Worm (Caenorhabditis elegans) whole organism, L4 larva: Measurements from ENCODE around the gene imb-2.

Experiments used
- F44E2.7 ChIP-seq: fragments of 200-800 bp; sonication (Bioruptor generic); IDR thresholded peaks from 2 replicates; pipeline ENCODE4 v2.1.2; 2022; ENCODE audit warnings: missing genetic modification characterization, missing compliant biosample characterization
- T20F7.1 ChIP-seq: fragments of 200-800 bp; sonication (Bioruptor generic); optimal IDR thresholded peaks from 2 replicates; lab custom pipeline; 2018; ENCODE audit warnings: mild to moderate bottlenecking, missing genetic modification characterization, missing compliant biosample characterization
- Y105C5A.15 ChIP-seq: fragments of 200-800 bp; sonication (Bioruptor generic); IDR thresholded peaks from 2 replicates; pipeline ENCODE4 v1.3.6; 2022; ENCODE audit warnings: missing genetic modification characterization, missing compliant biosample characterization
- Y48G9A.11 ChIP-seq: fragments of 200-800 bp; sonication (Bioruptor generic); IDR thresholded peaks from 2 replicates; pipeline ENCODE4 v1.3.6; 2022; ENCODE audit warnings: missing genetic modification reagents, missing genetic modification characterization, missing compliant biosample characterization
- Y75B8A.6 ChIP-seq: fragments of 200-800 bp; sonication (Bioruptor generic); IDR thresholded peaks from 2 replicates; pipeline ENCODE4 v1.3.6; 2022; ENCODE audit warnings: missing genetic modification reagents, missing genetic modification characterization, missing compliant biosample characterization
- ZK337.2 ChIP-seq: fragments of 200-800 bp; sonication (Bioruptor generic); IDR thresholded peaks from 2 replicates; pipeline ENCODE4 v1.3.6; 2022; ENCODE audit warnings: missing genetic modification reagents, missing genetic modification characterization, missing compliant biosample characterization
- ZK546.5 ChIP-seq, 2 experiments: sonication (generic microtip); optimal IDR thresholded peaks; 2 replicates each; lab custom pipeline; 2017; ENCODE audit warnings: missing biosample characterization in 2 of 2, missing genetic modification characterization in 2 of 2
- aha-1 ChIP-seq: fragments of 150-350 bp; peaks from one replicate; lab custom pipeline; 2014; ENCODE audit warnings: missing biosample characterization, missing genetic modification characterization
- attf-4 ChIP-seq: sonication (generic microtip); optimal IDR thresholded peaks from 3 replicates; lab custom pipeline; 2017; ENCODE audit warnings: missing biosample characterization, missing genetic modification characterization
- ceh-32 ChIP-seq: sonication (generic microtip); optimal IDR thresholded peaks from 2 replicates; lab custom pipeline; 2016; ENCODE audit warnings: mild to moderate bottlenecking, missing genetic modification characterization, missing compliant biosample characterization; ENCODE audit not compliant: poor library complexity
- ctbp-1 ChIP-seq: fragments of 200-800 bp; sonication (Bioruptor generic); IDR thresholded peaks from 2 replicates; pipeline ENCODE4 v1.3.6; 2022; ENCODE audit warnings: missing genetic modification reagents, missing genetic modification characterization, missing compliant biosample characterization
- daf-12 ChIP-seq: fragments of 150-350 bp; optimal IDR thresholded peaks from 2 replicates; lab custom pipeline; 2014; ENCODE audit warnings: missing biosample characterization, missing genetic modification reagents, missing genetic modification characterization
- daf-16 ChIP-seq, 3 experiments: sonication (generic microtip); optimal IDR thresholded peaks; 2 replicates each; lab custom pipeline; 2016 to 2017; ENCODE audit warnings: missing genetic modification characterization in 3 of 3, missing genetic modification reagents in 3 of 3, mild to moderate bottlenecking in 2 of 3, missing compliant biosample characterization in 2 of 3, missing biosample characterization in 1 of 3, moderate library complexity in 1 of 3
- dmd-8 ChIP-seq: fragments of 200-800 bp; sonication (Bioruptor generic); IDR thresholded peaks from 2 replicates; pipeline ENCODE4 v1.3.6; 2022; ENCODE audit warnings: missing genetic modification characterization, missing compliant biosample characterization
- dpl-1 ChIP-seq: fragments of 150-350 bp; optimal IDR thresholded peaks from 2 replicates; lab custom pipeline; 2014; ENCODE audit warnings: missing biosample characterization, missing genetic modification reagents, missing genetic modification characterization
- duxl-1 ChIP-seq: sonication (generic microtip); optimal IDR thresholded peaks from 2 replicates; lab custom pipeline; 2016; ENCODE audit warnings: mild to moderate bottlenecking, missing genetic modification characterization, moderate library complexity, missing compliant biosample characterization; ENCODE audit not compliant: poor library complexity
- dve-1 ChIP-seq: sonication (generic microtip); optimal IDR thresholded peaks from 2 replicates; lab custom pipeline; 2017; ENCODE audit warnings: antibody characterized with exemption, mild to moderate bottlenecking, missing genetic modification characterization, missing compliant biosample characterization; ENCODE audit not compliant: insufficient read depth
- fos-1 ChIP-seq: fragments of 150-350 bp; optimal IDR thresholded peaks from 2 replicates; lab custom pipeline; 2014; ENCODE audit warnings: missing biosample characterization, missing genetic modification characterization
- hlh-11 ChIP-seq: fragments of 200-800 bp; sonication (Bioruptor generic); optimal IDR thresholded peaks from 2 replicates; lab custom pipeline; 2018; ENCODE audit warnings: mild to moderate bottlenecking, missing genetic modification characterization, missing compliant biosample characterization
- hmg-1.1 ChIP-seq: fragments of 200-800 bp; sonication (Bioruptor generic); IDR thresholded peaks from 2 replicates; pipeline ENCODE4 v1.3.6; 2022; ENCODE audit warnings: missing genetic modification reagents, missing genetic modification characterization, missing compliant biosample characterization
- jun-1 ChIP-seq: fragments of 150-350 bp; optimal IDR thresholded peaks from 2 replicates; lab custom pipeline; 2014; ENCODE audit warnings: missing biosample characterization, missing genetic modification reagents, missing genetic modification characterization
- lim-7 ChIP-seq: fragments of 200-800 bp; sonication (Bioruptor generic); IDR thresholded peaks from 2 replicates; pipeline ENCODE4 v1.3.6; 2022; ENCODE audit warnings: missing genetic modification characterization, missing compliant biosample characterization
- lin-13 ChIP-seq: fragments of 150-350 bp; optimal IDR thresholded peaks from 2 replicates; lab custom pipeline; 2014; ENCODE audit warnings: missing biosample characterization, missing genetic modification reagents, missing genetic modification characterization
- lin-39 ChIP-seq: fragments of 150-350 bp; optimal IDR thresholded peaks from 2 replicates; lab custom pipeline; 2014; ENCODE audit warnings: missing biosample characterization, missing genetic modification reagents, missing genetic modification characterization
- lsy-2 ChIP-seq, 2 experiments: fragments of 150-350 bp in 1 of 2; sonication (generic microtip) in 1 of 2; optimal IDR thresholded peaks; 2 replicates each; lab custom pipeline; 2014 to 2017; ENCODE audit warnings: missing biosample characterization in 2 of 2, missing genetic modification characterization in 2 of 2
- madf-5 ChIP-seq, 2 experiments: fragments of 200-800 bp; sonication (Bioruptor generic); IDR thresholded peaks; 2 replicates each; pipeline ENCODE4 v1.3.6; 2022; ENCODE audit warnings: missing compliant biosample characterization in 2 of 2, missing genetic modification characterization in 2 of 2
- mdl-1 ChIP-seq, 2 experiments: fragments of 150-350 bp in 1 of 2; sonication (generic microtip) in 1 of 2; optimal IDR thresholded peaks; 2 replicates each; lab custom pipeline; 2014 to 2017; ENCODE audit warnings: missing biosample characterization in 2 of 2, missing genetic modification characterization in 2 of 2
- mxl-3 ChIP-seq: fragments of 200-800 bp; sonication (Bioruptor generic); optimal IDR thresholded peaks from 2 replicates; lab custom pipeline; 2018; ENCODE audit warnings: mild to moderate bottlenecking, missing genetic modification characterization, missing compliant biosample characterization
- nhr-10 ChIP-seq: fragments of 150-350 bp; optimal IDR thresholded peaks from 2 replicates; lab custom pipeline; 2014; ENCODE audit warnings: missing biosample characterization, missing genetic modification characterization
- nhr-102 ChIP-seq: sonication (generic microtip); optimal IDR thresholded peaks from 2 replicates; lab custom pipeline; 2016; ENCODE audit warnings: mild to moderate bottlenecking, missing genetic modification characterization, moderate library complexity, missing compliant biosample characterization
- nhr-11 ChIP-seq: fragments of 150-350 bp; optimal IDR thresholded peaks from 2 replicates; lab custom pipeline; 2014; ENCODE audit warnings: missing biosample characterization, missing genetic modification characterization
- nhr-25 ChIP-seq: sonication (generic microtip); optimal IDR thresholded peaks from 2 replicates; lab custom pipeline; 2017; ENCODE audit warnings: missing genetic modification characterization, mild to moderate bottlenecking, missing compliant biosample characterization, antibody characterized with exemption, moderate library complexity, borderline replicate concordance; ENCODE audit not compliant: insufficient read depth
- nhr-28 ChIP-seq: fragments of 150-350 bp; optimal IDR thresholded peaks from 2 replicates; lab custom pipeline; 2014; ENCODE audit warnings: missing biosample characterization, missing genetic modification characterization
- nhr-41 ChIP-seq: fragments of 200-800 bp; sonication (Bioruptor generic); IDR thresholded peaks from 2 replicates; pipeline ENCODE4 v1.3.6; 2022; ENCODE audit warnings: missing genetic modification reagents, missing genetic modification characterization, missing compliant biosample characterization
- nhr-42 ChIP-seq: fragments of 200-800 bp; sonication (Bioruptor generic); IDR thresholded peaks from 2 replicates; pipeline ENCODE4 v1.3.6; 2022; ENCODE audit warnings: missing genetic modification characterization, missing compliant biosample characterization
- php-3 ChIP-seq: fragments of 200-800 bp; sonication (Bioruptor generic); IDR thresholded peaks from 2 replicates; pipeline ENCODE4 v1.3.6; 2022; ENCODE audit warnings: missing genetic modification reagents, missing genetic modification characterization, missing compliant biosample characterization
- saeg-2 ChIP-seq: fragments of 200-800 bp; sonication (Bioruptor generic); IDR thresholded peaks from 2 replicates; pipeline ENCODE4 v1.3.6; 2022; ENCODE audit warnings: missing genetic modification reagents, missing genetic modification characterization, missing compliant biosample characterization
- set-16 ChIP-seq: fragments of 200-800 bp; sonication (Bioruptor generic); IDR thresholded peaks from 2 replicates; pipeline ENCODE4 v1.3.6; 2022; ENCODE audit warnings: missing genetic modification reagents, missing genetic modification characterization, missing compliant biosample characterization
- skn-1 ChIP-seq: fragments of 150-350 bp; optimal IDR thresholded peaks from 2 replicates; lab custom pipeline; 2014; ENCODE audit warnings: missing biosample characterization, missing genetic modification characterization
- snpc-1.2 ChIP-seq: fragments of 200-800 bp; sonication (Bioruptor generic); IDR thresholded peaks from 2 replicates; pipeline ENCODE4 v1.3.6; 2022; ENCODE audit warnings: missing genetic modification reagents, missing genetic modification characterization, missing compliant biosample characterization
- snpc-4 ChIP-seq: fragments of 150-350 bp; optimal IDR thresholded peaks from 2 replicates; lab custom pipeline; 2014; ENCODE audit warnings: missing biosample characterization, missing genetic modification characterization
- spr-1 ChIP-seq: sonication (generic microtip); optimal IDR thresholded peaks from 2 replicates; lab custom pipeline; 2016; ENCODE audit warnings: mild to moderate bottlenecking, missing genetic modification characterization, missing compliant biosample characterization
- spr-3 ChIP-seq: fragments of 200-800 bp; sonication (Bioruptor generic); optimal IDR thresholded peaks from 2 replicates; lab custom pipeline; 2018; ENCODE audit warnings: mild to moderate bottlenecking, missing genetic modification characterization, missing compliant biosample characterization
- unc-130 ChIP-seq: sonication (generic microtip); optimal IDR thresholded peaks from 2 replicates; lab custom pipeline; 2016; ENCODE audit warnings: missing genetic modification reagents, missing genetic modification characterization, missing compliant biosample characterization
- zfp-2 ChIP-seq: sonication (generic microtip); optimal IDR thresholded peaks from 2 replicates; lab custom pipeline; 2016; ENCODE audit warnings: mild to moderate bottlenecking, missing genetic modification characterization, missing compliant biosample characterization
- zfp-3 ChIP-seq: fragments of 200-800 bp; sonication (Bioruptor generic); conservative IDR thresholded peaks from 2 replicates; pipeline ENCODE4 v1.3.6; 2022; ENCODE audit warnings: missing genetic modification reagents, missing genetic modification characterization, missing compliant biosample characterization
- zip-2 ChIP-seq: fragments of 150-350 bp; optimal IDR thresholded peaks from 2 replicates; lab custom pipeline; 2014; ENCODE audit warnings: missing biosample characterization, missing genetic modification characterization

Gene imb-2

DNA sequence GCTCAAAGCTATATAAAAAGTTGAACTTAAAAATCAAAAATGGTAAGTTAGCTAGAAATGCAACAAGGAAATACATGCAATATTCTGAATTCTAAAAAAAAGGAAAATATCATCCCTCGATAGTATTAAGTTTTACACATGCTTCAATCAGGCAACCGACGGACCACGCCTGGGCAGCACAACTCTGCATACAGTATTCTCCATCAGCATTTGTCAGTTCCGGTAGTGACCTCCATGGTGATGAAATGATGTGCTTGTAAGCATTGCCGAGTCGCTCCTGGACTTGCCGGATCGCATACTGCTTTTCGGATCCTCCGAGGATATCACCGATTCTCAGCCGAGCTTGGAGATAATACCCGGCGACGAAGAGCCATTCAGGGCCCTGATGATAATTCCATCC lies 14.7 kb upstream of the imb-2 start (continued):
- TF ChIP-seq daf-16 (GFP tag; optimal IDR thresholded peaks at IDR 0.05; lab: Kevin White, UChicago) (no peak), daf-16 (tag; optimal IDR thresholded peaks at IDR 0.05; lab: Kevin White, UChicago) (no peak), skn-1 (tag; lab: Kevin White, UChicago) (no peak), ceh-32 (tag; lab: Kevin White, UChicago) (no peak), Y48G9A.11 (peak; percentile 40; the same call in 1 of the 2 replicates), zfp-3 (GFP tag; lab: Robert Waterston, UW) (0 out of 2 replicates have a peak, but pooled peaks have one; percentile 34), Y105C5A.15 (GFP tag; lab: Robert Waterston, UW) (no peak), jun-1 (tag; lab: Kevin White, UChicago) (no peak), nhr-25 (tag; lab: Kevin White, UChicago) (no peak), lin-13 (GFP tag; lab: Kevin White, UChicago) (no peak), php-3 (no peak), nhr-11 (tag; lab: Kevin White, UChicago) (no peak), mdl-1 (tag; optimal IDR thresholded peaks at IDR 0.05; lab: Kevin White, UChicago) (no peak), nhr-102 (tag; lab: Kevin White, UChicago) (peak; percentile 1), unc-130 (GFP tag; lab: Kevin White, UChicago) (peak; percentile 6), lin-39 (tag; lab: Kevin White, UChicago) (no peak), ZK546.5 (tag; optimal IDR thresholded peaks at IDR 0.05; lab: Kevin White, UChicago) (no peak), zip-2 (no peak), madf-5 (GFP tag; IDR thresholded peaks at IDR 0.05; lab: Robert Waterston, UW) (no peak), snpc-1.2 (GFP tag; lab: Robert Waterston, UW) (0 out of 2 replicates have a peak, but pooled peaks have one; percentile 23), dve-1 (tag; lab: Kevin White, UChicago) (no peak), nhr-28 (no peak), lim-7 (no peak), fos-1 (tag; lab: Kevin White, UChicago) (no peak), lsy-2 (tag; optimal IDR thresholded peaks at IDR 0.05; lab: Kevin White, UChicago) (peak in 1 of 2 experiments; percentile 22), nhr-41 (0 out of 2 replicates have a peak, but pooled peaks have one; percentile 34)

DNA sequence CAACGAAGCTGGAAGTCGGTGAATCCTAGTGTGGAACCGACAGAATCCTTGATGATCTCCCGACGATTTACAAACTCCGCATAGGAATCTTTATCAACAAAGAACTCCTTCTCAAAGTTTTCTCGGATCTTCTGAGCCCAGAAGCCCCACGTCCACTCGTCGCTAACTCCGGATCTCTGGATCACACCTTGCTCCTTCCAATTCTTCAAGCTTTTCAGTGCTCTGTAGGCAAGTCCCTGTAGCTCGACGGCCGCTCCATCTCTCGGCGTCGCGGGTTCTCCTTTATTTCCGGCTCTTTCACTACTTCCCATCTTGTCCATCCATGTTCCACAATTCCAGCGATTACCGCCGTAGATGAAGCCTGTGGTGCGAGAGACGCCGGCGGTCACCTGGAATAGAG lies 14.1 kb upstream of the imb-2 start:
- TF ChIP-seq mxl-3 (GFP tag; lab: Kevin White, UChicago) (no peak), lsy-2 (tag; optimal IDR thresholded peaks at IDR 0.05; lab: Kevin White, UChicago) (no peak), ctbp-1 (GFP tag; lab: Robert Waterston, UW) (no peak), saeg-2 (no peak), nhr-10 (tag; lab: Kevin White, UChicago) (no peak), aha-1 (peak; percentile 94), dmd-8 (GFP tag; lab: Robert Waterston, UW) (0 out of 2 replicates have a peak, but pooled peaks have one; percentile 7), spr-1 (tag; lab: Kevin White, UChicago) (no peak), set-16 (GFP tag; lab: Robert Waterston, UW) (peak; percentile 36; the same call in 1 of the 2 replicates), skn-1 (tag; lab: Kevin White, UChicago) (no peak)

DNA sequence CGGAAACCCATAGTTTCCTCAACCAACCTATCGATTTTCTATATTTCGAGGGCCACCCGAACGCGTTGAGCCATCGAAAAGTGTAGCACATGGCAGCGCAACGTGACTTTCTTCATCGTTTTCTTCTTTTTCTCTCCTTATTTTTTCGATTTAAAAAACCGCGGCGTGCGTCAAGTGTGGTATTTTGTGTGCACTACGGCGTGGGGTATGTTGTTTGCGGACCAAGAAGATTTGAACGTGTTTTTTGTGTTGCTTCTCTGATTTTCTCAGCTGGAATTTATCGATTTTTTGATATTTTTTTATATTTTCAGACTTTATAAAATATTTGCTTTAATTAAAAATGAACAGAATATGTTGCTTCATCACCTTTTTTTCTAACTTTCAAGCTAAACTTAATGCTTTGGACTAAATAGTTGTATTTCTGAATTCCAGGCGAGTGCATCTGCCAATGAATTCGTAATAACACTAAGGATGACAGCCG lies 7.5 kb upstream of the imb-2 start, which contains the start of the genes agl-1 and pfs-2:
Gene agl-1 (minus strand): TSS at position 178 of the 481 bp plus-strand sequence.
Gene pfs-2 (plus strand): TSS at position 431 of the 481 bp plus-strand sequence.
- TF ChIP-seq dmd-8 (GFP tag; lab: Robert Waterston, UW) (no peak), T20F7.1 (no peak), nhr-102 (tag; lab: Kevin White, UChicago) (peak; percentile 16), attf-4 (tag; lab: Kevin White, UChicago) (no peak), zfp-2 (tag; lab: Kevin White, UChicago) (no peak), ZK546.5 (tag; optimal IDR thresholded peaks at IDR 0.05; lab: Kevin White, UChicago) (peak in 1 of 2 experiments; percentile 58), Y75B8A.6 (GFP tag; lab: Robert Waterston, UW) (no peak), duxl-1 (tag; lab: Kevin White, UChicago) (no peak), spr-3 (GFP tag; lab: Kevin White, UChicago) (no peak), skn-1 (tag; lab: Kevin White, UChicago) (no peak), dpl-1 (GFP tag; lab: Kevin White, UChicago) (peak; percentile 93), hlh-11 (tag; lab: Kevin White, UChicago) (peak; percentile 57), daf-12 (tag; lab: Kevin White, UChicago) (no peak), ZK337.2 (GFP tag; lab: Robert Waterston, UW) (no peak), nhr-25 (tag; lab: Kevin White, UChicago) (no peak), F44E2.7 (GFP tag; lab: Robert Waterston, UW) (no peak), madf-5 (GFP tag; IDR thresholded peaks at IDR 0.05; lab: Robert Waterston, UW) (no peak), Y48G9A.11 (no peak), snpc-4 (tag; lab: Kevin White, UChicago) (no peak), nhr-42 (GFP tag; lab: Robert Waterston, UW) (no peak; the same call in 1 of the 2 replicates), hmg-1.1 (GFP tag; lab: Robert Waterston, UW) (no peak)
